Worm (Caenorhabditis elegans): ENCODE results near the gene F42G8.8.

ce11 chrIV:8170264-8170663 is 51.4 kb downstream of the F42G8.8 start:
- no peak for TF ChIP-seq ceh-16 (tag; optimal IDR thresholded peaks at IDR 0.05)
- no peak for TF ChIP-seq snpc-4 (tag; optimal IDR thresholded peaks at IDR 0.05)
- no peak for TF ChIP-seq unc-62 (GFP tag; optimal IDR thresholded peaks at IDR 0.05)
- no peak for TF ChIP-seq egl-27 (tag; optimal IDR thresholded peaks at IDR 0.05)
- TF ChIP-seq nhr-11 (tag; optimal IDR thresholded peaks at IDR 0.05), result no peak
- TF ChIP-seq pqm-1 (tag; optimal IDR thresholded peaks at IDR 0.05), result no peak
- TF ChIP-seq lin-15B (tag; optimal IDR thresholded peaks at IDR 0.05), result no peak
- TF ChIP-seq daf-12 (tag; optimal IDR thresholded peaks at IDR 0.05), result no peak
- TF ChIP-seq ztf-11 (tag; optimal IDR thresholded peaks at IDR 0.05), result no peak
- TF ChIP-seq nhr-25 (tag; optimal IDR thresholded peaks at IDR 0.05), result peak; percentile 79
- peak; percentile 90 for TF ChIP-seq nhr-23 (tag; optimal IDR thresholded peaks at IDR 0.05)

Measured in whole organism, L3 larva.